Fruit fly (Drosophila melanogaster): ENCODE data around the gene Teh4.

DNA sequence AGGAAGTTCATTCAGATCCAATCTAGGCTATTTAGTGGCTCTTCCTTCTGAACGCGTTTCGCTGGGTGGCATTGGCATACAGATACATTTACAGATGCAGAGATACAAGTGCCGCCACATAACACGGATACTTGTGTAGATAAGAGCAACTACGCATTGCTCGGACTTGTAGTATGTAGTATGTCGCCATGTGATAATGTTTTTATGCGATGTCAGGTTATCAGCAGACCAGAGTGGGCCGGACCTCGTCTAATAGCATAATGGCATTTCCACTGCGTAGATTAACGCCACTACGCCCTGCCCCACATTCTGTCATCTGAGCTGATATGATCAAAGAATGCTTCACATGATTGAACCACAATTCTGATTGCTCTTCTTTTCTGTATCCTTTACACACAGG is 43.7 kb upstream of the Teh4 start:
- TF ChIP-seq pan (optimal IDR thresholded peaks at IDR 0.05) (no peak), psq (optimal IDR thresholded peaks at IDR 0.05) (no peak), usp (GFP tag; optimal IDR thresholded peaks at IDR 0.05) (no peak), CG8478 (optimal IDR thresholded peaks at IDR 0.05) (no peak)

Data from whole organism.